Fruit fly (Drosophila melanogaster): ENCODE measurements around the gene CG14312.

Gene CG14312

DNA sequence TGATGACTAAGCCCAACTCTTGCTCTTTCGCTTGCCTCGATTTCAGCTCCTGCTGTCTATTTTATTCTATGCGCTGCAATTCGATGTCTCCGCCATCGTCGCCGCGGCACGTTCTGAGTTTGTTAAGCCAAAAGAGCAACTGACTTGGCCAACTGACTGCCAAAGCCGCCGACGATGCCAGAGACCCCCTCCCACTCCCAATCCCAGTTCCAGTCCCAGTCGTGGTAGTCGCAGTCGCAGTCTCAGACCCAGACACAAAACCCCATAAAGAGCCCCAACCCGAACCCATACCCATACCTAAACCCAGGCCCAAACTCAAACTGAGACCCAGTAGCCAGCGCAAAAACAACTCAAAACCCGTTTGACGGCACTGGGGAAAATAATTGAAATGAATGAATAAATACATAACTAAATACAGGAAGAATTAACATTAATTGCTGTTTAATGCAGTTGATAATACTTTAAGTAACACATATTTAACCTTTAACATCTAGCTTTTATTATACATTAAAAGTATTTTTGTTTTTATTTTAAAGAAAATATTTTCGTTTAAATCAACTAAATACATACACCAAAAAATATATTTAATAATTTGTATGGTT, 27.5 kb upstream of the CG14312 start (continued):
- TF ChIP-seq Usf (GFP tag; optimal IDR thresholded peaks at IDR 0.05) (no peak), Bdp1 (GFP tag; optimal IDR thresholded peaks at IDR 0.05) (no peak), CG4282 (GFP tag; optimal IDR thresholded peaks at IDR 0.05) (no peak), E2f2 (GFP tag; IDR thresholded peaks at IDR 0.05) (no peak), sens-2 (GFP tag; IDR thresholded peaks at IDR 0.05) (no peak), Bgb (GFP tag; IDR thresholded peaks at IDR 0.05; ENCODE audit: partially characterized antibody) (peak; percentile 29; the same call in 1 of the 2 replicates), HLH54F (GFP tag; optimal IDR thresholded peaks at IDR 0.05) (no peak), danr (GFP tag; IDR thresholded peaks at IDR 0.05) (no peak), Atf-2 (GFP tag; optimal IDR thresholded peaks at IDR 0.05) (no peak), maf-S (GFP tag; optimal IDR thresholded peaks at IDR 0.05) (no peak), wdn (GFP tag; IDR thresholded peaks at IDR 0.05) (no peak), HLH3B (GFP tag; IDR thresholded peaks at IDR 0.05) (no peak), az2 (GFP tag; optimal IDR thresholded peaks at IDR 0.05) (peak; percentile 44), usp (GFP tag; optimal IDR thresholded peaks at IDR 0.05) (no peak), CG17385 (GFP tag; optimal IDR thresholded peaks at IDR 0.05) (peak; percentile 27), Hmx (GFP tag; optimal IDR thresholded peaks at IDR 0.05) (no peak), wor (GFP tag; IDR thresholded peaks at IDR 0.05) (no peak), Trl (optimal IDR thresholded peaks at IDR 0.05) (no peak), Trl (GFP tag; optimal IDR thresholded peaks at IDR 0.05) (no peak), Six4 (GFP tag; optimal IDR thresholded peaks at IDR 0.05) (no peak), CG18764 (GFP tag; optimal IDR thresholded peaks at IDR 0.05) (no peak), fu2 (GFP tag; optimal IDR thresholded peaks at IDR 0.05) (no peak), CG8478 (optimal IDR thresholded peaks at IDR 0.05) (no peak), Ada2b (GFP tag; IDR thresholded peaks at IDR 0.05) (no peak), CTCF (GFP tag; optimal IDR thresholded peaks at IDR 0.05) (no peak), CG11696 (GFP tag; IDR thresholded peaks at IDR 0.05) (0 out of 2 replicates have a peak, but pooled peaks have one; percentile 28), Xbp1 (GFP tag; optimal IDR thresholded peaks at IDR 0.05) (no peak), Adf1 (GFP tag; IDR thresholded peaks at IDR 0.05) (no peak), vnd (GFP tag; IDR thresholded peaks at IDR 0.05; ENCODE audit: partially characterized antibody) (no peak), cato (GFP tag; optimal IDR thresholded peaks at IDR 0.05; ENCODE audit: borderline replicate concordance) (no peak), tgo (GFP tag; IDR thresholded peaks at IDR 0.05) (peak; percentile 37; the same call in 2 of the 3 replicates), fd96Cb (tag; optimal IDR thresholded peaks at IDR 0.05) (no peak), twi (tag; optimal IDR thresholded peaks at IDR 0.05) (no peak), cg (GFP tag; optimal IDR thresholded peaks at IDR 0.05) (no peak), ERR (GFP tag; optimal IDR thresholded peaks at IDR 0.05) (no peak), Lpt (GFP tag; optimal IDR thresholded peaks at IDR 0.05) (no peak), HmgD (GFP tag; optimal IDR thresholded peaks at IDR 0.05) (no peak), ab (GFP tag; optimal IDR thresholded peaks at IDR 0.05) (no peak), CG31365 (tag; optimal IDR thresholded peaks at IDR 0.05) (no peak)

- peak; percentile 75 for TF ChIP-seq sd (tag; optimal IDR thresholded peaks at IDR 0.05)
- no peak for TF ChIP-seq vnd (GFP tag; IDR thresholded peaks at IDR 0.05; ENCODE audit: partially characterized antibody)
- no peak for TF ChIP-seq CG16779 (GFP tag; IDR thresholded peaks at IDR 0.05)
- no peak for TF ChIP-seq trem (tag; optimal IDR thresholded peaks at IDR 0.05)
- no peak for TF ChIP-seq trh (GFP tag; optimal IDR thresholded peaks at IDR 0.05)
- TF ChIP-seq CG17328 (GFP tag; IDR thresholded peaks at IDR 0.05) = no peak
- no peak for TF ChIP-seq C15 (GFP tag; IDR thresholded peaks at IDR 0.05)
- no peak for TF ChIP-seq dimm (GFP tag; IDR thresholded peaks at IDR 0.05)
- no peak for TF ChIP-seq CG1792 (GFP tag; optimal IDR thresholded peaks at IDR 0.05)
- no peak for TF ChIP-seq CG30020 (tag; optimal IDR thresholded peaks at IDR 0.05)
- no peak for TF ChIP-seq ara (GFP tag; IDR thresholded peaks at IDR 0.05)
- TF ChIP-seq CG18619 (GFP tag; optimal IDR thresholded peaks at IDR 0.05) = no peak
- TF ChIP-seq cg (GFP tag; optimal IDR thresholded peaks at IDR 0.05) = peak; percentile 22
- TF ChIP-seq kni (GFP tag; optimal IDR thresholded peaks at IDR 0.05) = no peak
- TF ChIP-seq CG34376 (GFP tag; optimal IDR thresholded peaks at IDR 0.05) = no peak
- no peak for TF ChIP-seq CG10147 (GFP tag; optimal IDR thresholded peaks at IDR 0.05)
- no peak for TF ChIP-seq Mrtf (GFP tag; IDR thresholded peaks at IDR 0.05)
- no peak for TF ChIP-seq Optix (GFP tag; IDR thresholded peaks at IDR 0.05)
- no peak for TF ChIP-seq CG10321 (GFP tag; IDR thresholded peaks at IDR 0.05)
Measured at dm6 chr3R:18309910-18310309, 26.6 kb upstream of the CG14312 start.
